Worm (Caenorhabditis elegans) whole organism, mixed stage, embryonic: ENCODE data around the gene aagr-1.
A peak's percentile ranks its signal among the peaks of the same experiment; 100 is the strongest.

Experiments used
- M03D4.4 ChIP-seq: sonication (generic microtip); optimal IDR thresholded peaks from 2 replicates; lab custom pipeline; 2017; ENCODE audit warnings: mild to moderate bottlenecking, missing genetic modification characterization, missing compliant biosample characterization
- bed-3 ChIP-seq: fragments of 200-800 bp; sonication (Bioruptor generic); optimal IDR thresholded peaks from 3 replicates; lab custom pipeline; 2018; ENCODE audit warnings: mild to moderate bottlenecking, missing genetic modification characterization, moderate library complexity, missing compliant biosample characterization
- blmp-1 ChIP-seq: fragments of 150-350 bp; optimal IDR thresholded peaks from 2 replicates; lab custom pipeline; 2014; ENCODE audit warnings: missing biosample characterization, missing genetic modification characterization
- ceh-39 ChIP-seq: fragments of 150-350 bp; optimal IDR thresholded peaks from 2 replicates; lab custom pipeline; 2014; ENCODE audit warnings: missing biosample characterization, missing genetic modification characterization
- ceh-43 ChIP-seq: fragments of 200-800 bp; sonication (Bioruptor generic); optimal IDR thresholded peaks from 2 replicates; lab custom pipeline; 2018; ENCODE audit warnings: mild to moderate bottlenecking, missing genetic modification characterization, moderate library complexity, missing compliant biosample characterization
- ceh-83 ChIP-seq: fragments of 200-800 bp; sonication (Bioruptor generic); optimal IDR thresholded peaks from 2 replicates; lab custom pipeline; 2018; ENCODE audit warnings: mild to moderate bottlenecking, missing genetic modification characterization, missing compliant biosample characterization
- ces-1 ChIP-seq: fragments of 150-350 bp; optimal IDR thresholded peaks from 2 replicates; lab custom pipeline; 2014; ENCODE audit warnings: missing biosample characterization, missing genetic modification reagents, missing genetic modification characterization
- cnd-1 ChIP-seq: fragments of 200-800 bp; sonication (Bioruptor generic); optimal IDR thresholded peaks from 2 replicates; lab custom pipeline; 2018; ENCODE audit warnings: mild to moderate bottlenecking, missing genetic modification characterization, missing compliant biosample characterization
- drap-1 ChIP-seq: fragments of 200-800 bp; sonication (Bioruptor generic); optimal IDR thresholded peaks from 3 replicates; lab custom pipeline; 2018; ENCODE audit warnings: mild to moderate bottlenecking, missing genetic modification characterization, missing compliant biosample characterization
- elt-1 ChIP-seq: sonication (generic microtip); optimal IDR thresholded peaks from 2 replicates; lab custom pipeline; 2017; ENCODE audit warnings: missing genetic modification characterization, mild to moderate bottlenecking, missing compliant biosample characterization, antibody characterized with exemption, moderate library complexity, borderline replicate concordance; ENCODE audit not compliant: insufficient read depth
- elt-3 ChIP-seq: fragments of 150-350 bp; optimal IDR thresholded peaks from 2 replicates; lab custom pipeline; 2014; ENCODE audit warnings: missing biosample characterization, missing genetic modification characterization
- flh-1 ChIP-seq: fragments of 200-800 bp; sonication (Bioruptor generic); optimal IDR thresholded peaks from 2 replicates; lab custom pipeline; 2018; ENCODE audit warnings: mild to moderate bottlenecking, missing genetic modification characterization, moderate library complexity, missing compliant biosample characterization
- ham-2 ChIP-seq: fragments of 200-800 bp; sonication (Bioruptor generic); optimal IDR thresholded peaks from 2 replicates; lab custom pipeline; 2018; ENCODE audit warnings: mild to moderate bottlenecking, missing genetic modification characterization, missing compliant biosample characterization
- hlh-1 ChIP-seq: fragments of 150-350 bp; optimal IDR thresholded peaks from 2 replicates; lab custom pipeline; 2014; ENCODE audit warnings: missing biosample characterization, missing genetic modification reagents, missing genetic modification characterization
- lin-13 ChIP-seq: fragments of 150-350 bp; optimal IDR thresholded peaks from 2 replicates; lab custom pipeline; 2014; ENCODE audit warnings: missing biosample characterization, missing genetic modification characterization
- lin-32 ChIP-seq: fragments of 200-800 bp; sonication (Bioruptor generic); optimal IDR thresholded peaks from 2 replicates; lab custom pipeline; 2018; ENCODE audit warnings: mild to moderate bottlenecking, missing genetic modification characterization, missing compliant biosample characterization
- lsy-2 ChIP-seq: fragments of 150-350 bp; optimal IDR thresholded peaks from 2 replicates; lab custom pipeline; 2014; ENCODE audit warnings: missing biosample characterization, missing genetic modification characterization
- mab-5 ChIP-seq: fragments of 150-350 bp; optimal IDR thresholded peaks from 2 replicates; lab custom pipeline; 2014; ENCODE audit warnings: missing biosample characterization, missing genetic modification characterization
- mep-1 ChIP-seq: fragments of 150-350 bp; optimal IDR thresholded peaks from 2 replicates; lab custom pipeline; 2017; ENCODE audit warnings: missing biosample characterization, missing genetic modification reagents, missing genetic modification characterization, inconsistent platforms
- mls-2 ChIP-seq: sonication (generic microtip); optimal IDR thresholded peaks from 2 replicates; lab custom pipeline; 2016; ENCODE audit warnings: mild to moderate bottlenecking, missing genetic modification characterization, moderate library complexity, missing compliant biosample characterization
- nhr-12 ChIP-seq: fragments of 150-350 bp; optimal IDR thresholded peaks from 2 replicates; lab custom pipeline; 2014; ENCODE audit warnings: missing biosample characterization, missing genetic modification characterization
- nhr-2 ChIP-seq: fragments of 150-350 bp; optimal IDR thresholded peaks from 2 replicates; lab custom pipeline; 2014; ENCODE audit warnings: missing biosample characterization, missing genetic modification characterization
- nhr-237 ChIP-seq: fragments of 150-350 bp; optimal IDR thresholded peaks from 2 replicates; lab custom pipeline; 2014; ENCODE audit warnings: missing biosample characterization, missing genetic modification characterization
- nhr-28 ChIP-seq: fragments of 150-350 bp; optimal IDR thresholded peaks from 2 replicates; lab custom pipeline; 2014; ENCODE audit warnings: missing biosample characterization, missing genetic modification characterization
- nhr-76 ChIP-seq: sonication (generic microtip); optimal IDR thresholded peaks from 2 replicates; lab custom pipeline; 2017; ENCODE audit warnings: missing biosample characterization, missing genetic modification characterization
- pha-4 ChIP-seq: fragments of 150-350 bp; optimal IDR thresholded peaks from 2 replicates; lab custom pipeline; 2018; ENCODE audit warnings: missing biosample characterization, missing genetic modification reagents, missing genetic modification characterization
- sem-2 ChIP-seq: fragments of 200-800 bp; sonication (Bioruptor generic); optimal IDR thresholded peaks from 2 replicates; lab custom pipeline; 2018; ENCODE audit warnings: mild to moderate bottlenecking, missing genetic modification characterization, missing compliant biosample characterization
- snpc-4 ChIP-seq: fragments of 150-350 bp; optimal IDR thresholded peaks from 2 replicates; lab custom pipeline; 2014; ENCODE audit warnings: missing biosample characterization, missing genetic modification characterization
- sptf-1 ChIP-seq: sonication (generic microtip); optimal IDR thresholded peaks from 2 replicates; lab custom pipeline; 2017; ENCODE audit warnings: mild to moderate bottlenecking, missing genetic modification characterization, moderate library complexity, missing compliant biosample characterization
- tbx-8 ChIP-seq: fragments of 200-800 bp; sonication (Bioruptor generic); optimal IDR thresholded peaks from 2 replicates; lab custom pipeline; 2018; ENCODE audit warnings: mild to moderate bottlenecking, missing genetic modification characterization, moderate library complexity, missing compliant biosample characterization
- unc-120 ChIP-seq: sonication (generic microtip); optimal IDR thresholded peaks from 2 replicates; lab custom pipeline; 2017; ENCODE audit warnings: missing genetic modification characterization, missing compliant biosample characterization; ENCODE audit not compliant: poor library complexity, severe bottlenecking
- unc-39 ChIP-seq: fragments of 150-350 bp; optimal IDR thresholded peaks from 2 replicates; lab custom pipeline; 2014; ENCODE audit warnings: missing biosample characterization, missing genetic modification characterization
- unc-62 ChIP-seq: fragments of 150-350 bp; optimal IDR thresholded peaks from 2 replicates; lab custom pipeline; 2014; ENCODE audit warnings: missing biosample characterization, missing genetic modification reagents, missing genetic modification characterization
- zip-8 ChIP-seq: fragments of 150-350 bp; optimal IDR thresholded peaks from 2 replicates; lab custom pipeline; 2014; ENCODE audit warnings: missing biosample characterization, missing genetic modification characterization
- ztf-11 ChIP-seq: fragments of 150-350 bp; optimal IDR thresholded peaks from 2 replicates; lab custom pipeline; 2014; ENCODE audit warnings: missing biosample characterization, missing genetic modification characterization

Gene aagr-1

ce11 chrIV:8363163-8363562 lies 3.2 kb upstream of the aagr-1 start, which contains the start of gene D2096.12:
Gene D2096.12 (plus strand): TSS chrIV:8363463.
- TF ChIP-seq pha-4 (tag; lab: Kevin White, UChicago) (no peak), unc-62 (GFP tag; lab: Kevin White, UChicago) (no peak), sptf-1 (tag; lab: Kevin White, UChicago) (no peak)

- TF ChIP-seq nhr-2 (tag; lab: Kevin White, UChicago), result no peak
- TF ChIP-seq bed-3 (GFP tag; lab: Kevin White, UChicago), result no peak
- no peak for TF ChIP-seq drap-1
These were observed 1.6 kb downstream of the aagr-1 start for ce11 chrIV:8367887-8368286.

- TF ChIP-seq pha-4 (tag; lab: Kevin White, UChicago) (no peak), flh-1 (GFP tag; lab: Kevin White, UChicago) (no peak), lin-32 (GFP tag; lab: Kevin White, UChicago) (no peak), ces-1 (no peak), nhr-12 (tag; lab: Kevin White, UChicago) (no peak), sem-2 (GFP tag; lab: Kevin White, UChicago) (no peak), hlh-1 (tag; lab: Kevin White, UChicago) (no peak), ztf-11 (tag; lab: Kevin White, UChicago) (no peak), lsy-2 (tag; lab: Kevin White, UChicago) (no peak), elt-3 (tag; lab: Kevin White, UChicago) (no peak), M03D4.4 (tag; lab: Kevin White, UChicago) (no peak), mls-2 (tag; lab: Kevin White, UChicago) (no peak), bed-3 (GFP tag; lab: Kevin White, UChicago) (no peak), sptf-1 (tag; lab: Kevin White, UChicago) (no peak), cnd-1 (tag; lab: Kevin White, UChicago) (no peak)
- TF ChIP-seq, all 35 proteins: peak for 0
These were observed 2.8 kb downstream of the aagr-1 start, which contains the start of gene D2096.6 for ce11 chrIV:8369135-8369534. Gene D2096.6 (minus strand): TSS chrIV:8369235.

ce11 chrIV:8375381-8375780 lies 9.1 kb downstream of the aagr-1 start:
- no peak for TF ChIP-seq ces-1
- TF ChIP-seq ceh-83 (GFP tag; lab: Kevin White, UChicago), result peak; percentile 94
- TF ChIP-seq unc-39 (tag; lab: Kevin White, UChicago), result no peak
- TF ChIP-seq M03D4.4 (tag; lab: Kevin White, UChicago), result peak; percentile 94
- peak; percentile 4 for TF ChIP-seq ztf-11 (tag; lab: Kevin White, UChicago)
- peak; percentile 75 for TF ChIP-seq unc-120 (tag; lab: Kevin White, UChicago)
- peak; percentile 54 for TF ChIP-seq nhr-28 (tag; lab: Kevin White, UChicago)
- TF ChIP-seq flh-1 (GFP tag; lab: Kevin White, UChicago), result peak; percentile 68
- TF ChIP-seq snpc-4, result no peak
- TF ChIP-seq nhr-12 (tag; lab: Kevin White, UChicago), result peak; percentile 25
- peak; percentile 86 for TF ChIP-seq mep-1 (tag; lab: Kevin White, UChicago)
- TF ChIP-seq blmp-1 (tag; lab: Kevin White, UChicago), result no peak
- no peak for TF ChIP-seq mab-5 (tag; lab: Kevin White, UChicago)
- no peak for TF ChIP-seq lsy-2 (tag; lab: Kevin White, UChicago)
- TF ChIP-seq sptf-1 (tag; lab: Kevin White, UChicago), result peak; percentile 91
- peak; percentile 15 for TF ChIP-seq hlh-1 (tag; lab: Kevin White, UChicago)
- TF ChIP-seq ceh-43 (GFP tag; lab: Kevin White, UChicago), result peak; percentile 84
- no peak for TF ChIP-seq elt-1 (tag; lab: Kevin White, UChicago)
- TF ChIP-seq drap-1, result peak; percentile 92
- TF ChIP-seq bed-3 (GFP tag; lab: Kevin White, UChicago), result peak; percentile 74
- TF ChIP-seq elt-3 (tag; lab: Kevin White, UChicago), result no peak
- TF ChIP-seq ceh-39 (tag; lab: Kevin White, UChicago), result peak; percentile 48
- peak; percentile 10 for TF ChIP-seq lin-13
- peak; percentile 82 for TF ChIP-seq ham-2
- TF ChIP-seq unc-62 (GFP tag; lab: Kevin White, UChicago), result peak; percentile 45
- TF ChIP-seq nhr-237 (tag; lab: Kevin White, UChicago), result peak; percentile 38
- no peak for TF ChIP-seq nhr-2 (tag; lab: Kevin White, UChicago)
- peak; percentile 80 for TF ChIP-seq pha-4 (tag; lab: Kevin White, UChicago)
- TF ChIP-seq cnd-1 (tag; lab: Kevin White, UChicago), result peak; percentile 95
- peak; percentile 80 for TF ChIP-seq tbx-8
- TF ChIP-seq nhr-76 (tag; lab: Kevin White, UChicago), result no peak
- peak; percentile 84 for TF ChIP-seq lin-32 (GFP tag; lab: Kevin White, UChicago)
- TF ChIP-seq sem-2 (GFP tag; lab: Kevin White, UChicago), result peak; percentile 87
- TF ChIP-seq mls-2 (tag; lab: Kevin White, UChicago), result peak; percentile 93
- no peak for TF ChIP-seq zip-8
- TF ChIP-seq, all 35 proteins: peak for 24
